Worm (Caenorhabditis elegans): ENCODE measurements around the gene W06G6.15.
"Not testable (repeated sequence)": the region's sequence is repeated elsewhere in the genome, so short reads cannot be mapped to it uniquely, and the experiment has no call there.

W06G6.15 gene

ce11 chrV:16654242-16654641 is at the start of gene W06G6.15:
W06G6.15 (plus strand) TSS chrV:16654542.
- not testable (repeated sequence) for TF ChIP-seq egl-44, ekl-4, Y95B8A.8 (GFP tag; IDR thresholded peaks at IDR 0.05)

ce11 chrV:16605463-16605862 is 48.9 kb upstream of the W06G6.15 start:
- 0 out of 2 replicates have a peak, but pooled peaks have one; percentile 33 for TF ChIP-seq dox-1 (GFP tag; IDR thresholded peaks at IDR 0.05)
- TF ChIP-seq nhr-80 (tag; optimal IDR thresholded peaks at IDR 0.05), result peak; percentile 77
- no peak for TF ChIP-seq nfyb-1 (GFP tag; IDR thresholded peaks at IDR 0.05)
- no peak for TF ChIP-seq egl-44 (GFP tag; IDR thresholded peaks at IDR 0.05)

- TF ChIP-seq K11D2.4 (GFP tag; IDR thresholded peaks at IDR 0.05) (no peak), repo-1 (tag; optimal IDR thresholded peaks at IDR 0.05) (no peak), somi-1 (GFP tag; optimal IDR thresholded peaks at IDR 0.05) (no peak), Y79H2A.3 (GFP tag; conservative IDR thresholded peaks at IDR 0.05) (no peak), sea-2 (GFP tag; IDR thresholded peaks at IDR 0.05) (no peak)
Measured at ce11 chrV:16606313-16606712, 48.0 kb upstream of the W06G6.15 start, which contains the start of gene Y32B12C.1. Y32B12C.1 (plus strand) TSS chrV:16606613.

ce11 chrV:16608478-16608877 is 45.9 kb upstream of the W06G6.15 start:
- TF ChIP-seq mel-28 (tag; optimal IDR thresholded peaks at IDR 0.05; ENCODE audit: borderline replicate concordance) (no peak), rcor-1 (GFP tag; IDR thresholded peaks at IDR 0.05) (no peak), lsl-1 (GFP tag; optimal IDR thresholded peaks at IDR 0.05) (no peak), Y56A3A.18 (GFP tag; IDR thresholded peaks at IDR 0.05) (no peak), Y53F4B.3 (GFP tag; IDR thresholded peaks at IDR 0.05) (no peak), lag-1 (GFP tag; IDR thresholded peaks at IDR 0.05) (no peak), let-607 (tag; optimal IDR thresholded peaks at IDR 0.05) (no peak), atf-7 (tag; optimal IDR thresholded peaks at IDR 0.05) (no peak), attf-6 (GFP tag; IDR thresholded peaks at IDR 0.05) (no peak), ztf-28 (GFP tag; IDR thresholded peaks at IDR 0.05) (no peak), dox-1 (GFP tag; IDR thresholded peaks at IDR 0.05) (no peak), ceh-40 (GFP tag; IDR thresholded peaks at IDR 0.05) (no peak), ekl-4 (GFP tag; IDR thresholded peaks at IDR 0.05) (no peak), ztf-6 (GFP tag; IDR thresholded peaks at IDR 0.05) (no peak)

ce11 chrV:16610094-16610493 is 44.2 kb upstream of the W06G6.15 start:
- TF ChIP-seq hrde-1 (tag; optimal IDR thresholded peaks at IDR 0.05; ENCODE audit: borderline replicate concordance) (no peak), nhr-80 (tag; optimal IDR thresholded peaks at IDR 0.05) (peak; percentile 42)

ce11 chrV:16610791-16611385 is 43.5 kb upstream of the W06G6.15 start, which contains the start of gene srw-54:
srw-54 (plus strand) TSS chrV:16611335.
- TF ChIP-seq zfh-2 (GFP tag; conservative IDR thresholded peaks at IDR 0.05), result no peak
- peak; percentile 8 for TF ChIP-seq nhr-80 (tag; optimal IDR thresholded peaks at IDR 0.05)
- TF ChIP-seq hlh-12 (tag; optimal IDR thresholded peaks at IDR 0.05), result no peak
- no peak for TF ChIP-seq nhr-120 (GFP tag; IDR thresholded peaks at IDR 0.05)
- no peak for TF ChIP-seq snpc-1.3 (tag; optimal IDR thresholded peaks at IDR 0.05; ENCODE audit: insufficient read depth)
- no peak for TF ChIP-seq aptf-3 (GFP tag; IDR thresholded peaks at IDR 0.05)
- TF ChIP-seq lag-1 (GFP tag; IDR thresholded peaks at IDR 0.05), result no peak
- no peak for TF ChIP-seq F23B12.7 (tag; optimal IDR thresholded peaks at IDR 0.05; ENCODE audit: insufficient read depth)
